Worm (Caenorhabditis elegans): ENCODE results near the gene pqn-87.

pqn-87 gene

ce11 chrII:12268857-12269256, 44.0 kb upstream of the pqn-87 start:
- TF ChIP-seq nhr-237 (tag; optimal IDR thresholded peaks at IDR 0.05) (no peak), nhr-84 (tag; optimal IDR thresholded peaks at IDR 0.05) (no peak), lin-14 (GFP tag; optimal IDR thresholded peaks at IDR 0.05) (no peak), nhr-12 (tag; optimal IDR thresholded peaks at IDR 0.05) (no peak), ztf-4 (tag; optimal IDR thresholded peaks at IDR 0.05) (no peak), nhr-90 (tag; optimal IDR thresholded peaks at IDR 0.05; ENCODE audit: poor library complexity) (no peak), fkh-4 (tag; optimal IDR thresholded peaks at IDR 0.05; ENCODE audit: borderline replicate concordance) (no peak), zag-1 (tag; optimal IDR thresholded peaks at IDR 0.05) (no peak), alr-1 (tag; optimal IDR thresholded peaks at IDR 0.05; ENCODE audit: borderline replicate concordance) (no peak), lsy-2 (tag; optimal IDR thresholded peaks at IDR 0.05) (peak; percentile 31 to 43), elt-3 (tag; optimal IDR thresholded peaks at IDR 0.05) (no peak), lin-15B (tag; optimal IDR thresholded peaks at IDR 0.05) (no peak), unc-130 (tag; optimal IDR thresholded peaks at IDR 0.05) (no peak), snu-23 (GFP tag; optimal IDR thresholded peaks at IDR 0.05) (no peak), ets-5 (GFP tag; IDR thresholded peaks at IDR 0.05) (no peak), lin-35 (GFP tag; optimal IDR thresholded peaks at IDR 0.05) (peak in 1 of 2 experiments; percentile 7), mdl-1 (tag; optimal IDR thresholded peaks at IDR 0.05) (no peak), skn-1 (tag; optimal IDR thresholded peaks at IDR 0.05) (no peak), ceh-82 (tag; optimal IDR thresholded peaks at IDR 0.05) (no peak), ceh-90 (tag; optimal IDR thresholded peaks at IDR 0.05) (no peak), pag-3 (tag; optimal IDR thresholded peaks at IDR 0.05; ENCODE audit: borderline replicate concordance, insufficient read depth) (peak; percentile 30), aly-2 (tag; optimal IDR thresholded peaks at IDR 0.05) (no peak), lin-39 (tag; optimal IDR thresholded peaks at IDR 0.05) (peak; percentile 25), dpl-1 (GFP tag; optimal IDR thresholded peaks at IDR 0.05) (peak in 1 of 3 experiments; percentile 11), C34B4.2 (tag; optimal IDR thresholded peaks at IDR 0.05) (no peak), vab-15 (tag; optimal IDR thresholded peaks at IDR 0.05) (no peak), nhr-77 (tag; optimal IDR thresholded peaks at IDR 0.05) (no peak), nhr-20 (tag; optimal IDR thresholded peaks at IDR 0.05) (no peak), nhr-19 (GFP tag; conservative IDR thresholded peaks at IDR 0.05) (peak; percentile 74), unc-98 (GFP tag; IDR thresholded peaks at IDR 0.05) (peak; percentile 50; the same call in 1 of the 2 replicates), efl-1 (optimal IDR thresholded peaks at IDR 0.05) (peak; percentile 52 to 57), efl-1 (GFP tag; optimal IDR thresholded peaks at IDR 0.05 in 1 of 2) (peak in 1 of 2 experiments; percentile 79), C16A3.4 (tag; optimal IDR thresholded peaks at IDR 0.05) (no peak), ceh-8 (GFP tag; optimal IDR thresholded peaks at IDR 0.05) (no peak), swsn-7 (tag; optimal IDR thresholded peaks at IDR 0.05) (no peak), blmp-1 (tag; optimal IDR thresholded peaks at IDR 0.05) (no peak), unc-62 (GFP tag; optimal IDR thresholded peaks at IDR 0.05) (no peak), nhr-11 (tag; optimal IDR thresholded peaks at IDR 0.05) (peak; percentile 46), isw-1 (GFP tag; IDR thresholded peaks at IDR 0.05) (no peak)

ce11 chrII:12266797-12267196, 41.9 kb upstream of the pqn-87 start:
- TF ChIP-seq ztf-11 (tag; optimal IDR thresholded peaks at IDR 0.05) (no peak), elt-2 (tag; optimal IDR thresholded peaks at IDR 0.05) (peak; percentile 9)

DNA sequence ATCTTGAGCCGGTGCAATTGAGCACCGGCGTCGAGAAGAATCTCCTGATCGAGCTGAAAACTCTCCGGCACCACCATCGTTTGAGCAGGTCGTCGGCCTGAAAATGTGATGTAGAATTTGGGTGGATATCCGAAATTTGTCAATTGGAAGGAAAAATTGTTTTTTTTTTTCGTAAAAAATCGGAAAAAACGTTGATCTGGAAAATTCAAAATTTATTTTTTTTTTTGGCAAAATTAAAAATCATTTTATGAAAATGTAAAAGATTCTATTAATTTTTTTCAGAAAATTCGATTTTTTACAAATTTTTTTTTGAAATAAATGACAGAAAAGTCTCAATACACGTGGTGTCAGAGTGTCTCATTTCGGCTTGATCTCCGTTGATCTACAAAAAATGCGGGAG, 41.3 kb upstream of the pqn-87 start, which contains the start of gene tric-1B.1:
tric-1B.1 (minus strand) TSS at position 101 of the 400 bp plus-strand sequence.
- TF ChIP-seq ets-5 (GFP tag; IDR thresholded peaks at IDR 0.05) (no peak), efl-1 (optimal IDR thresholded peaks at IDR 0.05) (no peak), efl-1 (GFP tag; optimal IDR thresholded peaks at IDR 0.05 in 1 of 2) (peak in 1 of 2 experiments; percentile 8)
